Fruit fly (Drosophila melanogaster): ENCODE data around the gene CG7730.
A peak's percentile ranks its signal among the peaks of the same experiment; 100 is the strongest.

Gene CG7730

dm6 chr3L:16981114-16981648 lies 46.1 kb upstream of the CG7730 start (continued):
- no peak for TF ChIP-seq z (GFP tag; IDR thresholded peaks at IDR 0.05)
- TF ChIP-seq B-H1 (GFP tag; IDR thresholded peaks at IDR 0.05) = no peak
- peak; percentile 95 for TF ChIP-seq crol (GFP tag; IDR thresholded peaks at IDR 0.05)
- TF ChIP-seq ash1 (GFP tag; optimal IDR thresholded peaks at IDR 0.05) = no peak
- TF ChIP-seq CG10267 (tag; optimal IDR thresholded peaks at IDR 0.05) = no peak
- no peak for TF ChIP-seq CG17829 (tag; optimal IDR thresholded peaks at IDR 0.05)
- TF ChIP-seq Blimp-1 (GFP tag; optimal IDR thresholded peaks at IDR 0.05) = no peak
- no peak for TF ChIP-seq cad (GFP tag; optimal IDR thresholded peaks at IDR 0.05)
- no peak for TF ChIP-seq Nf-YC (tag; optimal IDR thresholded peaks at IDR 0.05)
- TF ChIP-seq fru (optimal IDR thresholded peaks at IDR 0.05) = no peak
- TF ChIP-seq CG10979 (tag; optimal IDR thresholded peaks at IDR 0.05) = no peak
- no peak for TF ChIP-seq CG15073 (GFP tag; optimal IDR thresholded peaks at IDR 0.05)
- no peak for TF ChIP-seq Sox100B (GFP tag; optimal IDR thresholded peaks at IDR 0.05)
- TF ChIP-seq oc (tag; optimal IDR thresholded peaks at IDR 0.05) = no peak
- 0 out of 2 replicates have a peak, but pooled peaks have one; percentile 3 for TF ChIP-seq Rx (GFP tag; IDR thresholded peaks at IDR 0.05)
- TF ChIP-seq usp (GFP tag; optimal IDR thresholded peaks at IDR 0.05) = no peak
- TF ChIP-seq Optix (GFP tag; IDR thresholded peaks at IDR 0.05) = no peak
- TF ChIP-seq CG1603 (tag; optimal IDR thresholded peaks at IDR 0.05) = no peak
- TF ChIP-seq sug (tag; optimal IDR thresholded peaks at IDR 0.05) = peak; percentile 56
- TF ChIP-seq CkIIα-i1 (GFP tag; IDR thresholded peaks at IDR 0.05) = no peak
- TF ChIP-seq Kr (GFP tag; optimal IDR thresholded peaks at IDR 0.05) = no peak
- no peak for TF ChIP-seq h (optimal IDR thresholded peaks at IDR 0.05)
- TF ChIP-seq wek (GFP tag; optimal IDR thresholded peaks at IDR 0.05) = no peak
- no peak for TF ChIP-seq Dp (GFP tag; optimal IDR thresholded peaks at IDR 0.05)
- peak; percentile 12 for TF ChIP-seq CG12071 (GFP tag; optimal IDR thresholded peaks at IDR 0.05)
- TF ChIP-seq CG10431 (GFP tag; optimal IDR thresholded peaks at IDR 0.05) = no peak
- TF ChIP-seq chn (GFP tag; optimal IDR thresholded peaks at IDR 0.05) = no peak
- peak; percentile 6; the same call in 1 of the 2 replicates for TF ChIP-seq CG11085 (GFP tag; IDR thresholded peaks at IDR 0.05)
- TF ChIP-seq caup (GFP tag; optimal IDR thresholded peaks at IDR 0.05; ENCODE audit: severe bottlenecking) = peak; percentile 28
- TF ChIP-seq Doc3 (GFP tag; IDR thresholded peaks at IDR 0.05; ENCODE audit: partially characterized antibody) = 0 out of 3 replicates have a peak, but pooled peaks have one; percentile 26
- no peak for TF ChIP-seq ara (GFP tag; IDR thresholded peaks at IDR 0.05)
- no peak for TF ChIP-seq CG14965 (GFP tag; optimal IDR thresholded peaks at IDR 0.05; ENCODE audit: borderline replicate concordance)
- no peak for TF ChIP-seq CG10274 (GFP tag; optimal IDR thresholded peaks at IDR 0.05)
- TF ChIP-seq CG34376 (GFP tag; optimal IDR thresholded peaks at IDR 0.05) = no peak
- TF ChIP-seq Tbp (GFP tag; optimal IDR thresholded peaks at IDR 0.05) = no peak
- TF ChIP-seq Fer1 (GFP tag; optimal IDR thresholded peaks at IDR 0.05) = peak; percentile 29
- TF ChIP-seq phol (tag; optimal IDR thresholded peaks at IDR 0.05) = no peak
- no peak for TF ChIP-seq CG33213 (GFP tag; optimal IDR thresholded peaks at IDR 0.05)
- TF ChIP-seq CG31224 (GFP tag; IDR thresholded peaks at IDR 0.05) = no peak
- no peak for TF ChIP-seq CHES-1-like (GFP tag; optimal IDR thresholded peaks at IDR 0.05)
- TF ChIP-seq CG6813 (GFP tag; optimal IDR thresholded peaks at IDR 0.05) = no peak
- TF ChIP-seq Dbx (GFP tag; IDR thresholded peaks at IDR 0.05) = peak; percentile 18; the same call in 1 of the 3 replicates
- no peak for TF ChIP-seq luna (GFP tag; optimal IDR thresholded peaks at IDR 0.05)
- no peak for TF ChIP-seq Asciz (GFP tag; optimal IDR thresholded peaks at IDR 0.05)
- TF ChIP-seq wdn (GFP tag; IDR thresholded peaks at IDR 0.05) = no peak
- no peak for TF ChIP-seq CG15011 (GFP tag; optimal IDR thresholded peaks at IDR 0.05)
- peak in 1 of 2 experiments; percentile 17 for TF ChIP-seq Pdp1 (GFP tag; optimal IDR thresholded peaks at IDR 0.05)
- TF ChIP-seq mld (GFP tag; IDR thresholded peaks at IDR 0.05; ENCODE audit: partially characterized antibody) = no peak
- no peak for TF ChIP-seq aop (GFP tag; IDR thresholded peaks at IDR 0.05)
- no peak for TF ChIP-seq sens (GFP tag)
- TF ChIP-seq Dad (GFP tag; optimal IDR thresholded peaks at IDR 0.05) = no peak
- TF ChIP-seq CG3726 (GFP tag; IDR thresholded peaks at IDR 0.05) = no peak
